Fruit fly (Drosophila melanogaster) Kc167 (cell line): ENCODE results near the gene CSN5.

Source experiments
- Sin3A ChIP-seq: fragments of >200 bp; optimal IDR thresholded peaks from 2 replicates; lab custom pipeline; 2018; ENCODE audit warnings: missing external identifiers
- h ChIP-seq: fragments of >200 bp; optimal IDR thresholded peaks from 3 replicates; lab custom pipeline; 2018; ENCODE audit warnings: missing external identifiers
- ttk ChIP-seq: sonication (Bioruptor generic); optimal IDR thresholded peaks from 2 replicates; lab custom pipeline; 2017; ENCODE audit warnings: missing external identifiers

DNA sequence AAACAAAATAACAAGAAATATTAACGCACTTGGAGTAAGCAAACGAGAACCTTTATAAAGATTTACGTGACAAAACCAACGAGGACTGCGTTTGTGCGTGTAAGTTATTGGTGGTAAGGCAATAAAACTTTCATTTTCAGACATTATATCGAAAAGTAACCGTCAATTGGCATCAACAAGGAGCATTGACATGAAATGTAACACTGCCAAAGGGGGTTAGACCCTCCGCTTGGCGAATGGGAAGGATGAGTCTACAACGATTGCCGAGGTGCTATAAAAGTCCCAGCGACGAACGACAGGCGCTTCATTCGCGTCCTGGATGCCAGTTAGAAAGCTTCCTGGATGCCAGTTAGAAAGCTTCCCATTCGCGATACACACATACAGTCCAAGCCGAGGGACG lies 2.4 kb downstream of the CSN5 start, which contains the start of gene Gyc89Da:
- TF ChIP-seq h (lab: Kevin White, UChicago) (no peak), ttk (lab: Kevin White, UChicago) (no peak), Sin3A (lab: Kevin White, UChicago) (no peak)
